Worm (Caenorhabditis elegans): ENCODE results near the gene unc-22.

Gene unc-22

ce11 chrIV:12012439-12013003 lies 1.7 kb upstream of the unc-22 start:
- TF ChIP-seq daf-16 (GFP tag; optimal IDR thresholded peaks at IDR 0.05) (peak in 1 of 2 experiments; percentile 81), daf-16 (tag; optimal IDR thresholded peaks at IDR 0.05) (no peak), dve-1 (tag; optimal IDR thresholded peaks at IDR 0.05; ENCODE audit: insufficient read depth) (no peak), set-16 (GFP tag; IDR thresholded peaks at IDR 0.05) (peak; percentile 70), F26F4.8 (GFP tag; conservative IDR thresholded peaks at IDR 0.05) (no peak), tra-1 (GFP tag; IDR thresholded peaks at IDR 0.05) (peak; percentile 25; the same call in 1 of the 2 replicates), pqm-1 (tag; optimal IDR thresholded peaks at IDR 0.05) (no peak), nhr-11 (tag; optimal IDR thresholded peaks at IDR 0.05) (peak; percentile 61), unc-62 (GFP tag; optimal IDR thresholded peaks at IDR 0.05 in 1 of 2) (peak in 1 of 2 experiments; percentile 0), unc-62 (tag; optimal IDR thresholded peaks at IDR 0.05) (no peak), mep-1 (tag; optimal IDR thresholded peaks at IDR 0.05) (no peak), lin-39 (tag; optimal IDR thresholded peaks at IDR 0.05) (no peak), egl-43 (GFP tag; IDR thresholded peaks at IDR 0.05) (no peak), ztf-7 (tag; optimal IDR thresholded peaks at IDR 0.05) (no peak), lin-13 (GFP tag; optimal IDR thresholded peaks at IDR 0.05) (no peak), gei-8 (GFP tag; optimal IDR thresholded peaks at IDR 0.05) (no peak), mxl-3 (GFP tag; optimal IDR thresholded peaks at IDR 0.05) (peak; percentile 38), dmd-6 (GFP tag; IDR thresholded peaks at IDR 0.05) (no peak), hmg-1.1 (GFP tag; IDR thresholded peaks at IDR 0.05) (0 out of 2 replicates have a peak, but pooled peaks have one; percentile 12), hlh-11 (tag; optimal IDR thresholded peaks at IDR 0.05) (peak; percentile 63), aha-1 (tag) (peak; percentile 50)

- TF ChIP-seq F10B5.3 (tag; optimal IDR thresholded peaks at IDR 0.05) (no peak), nhr-11 (tag; optimal IDR thresholded peaks at IDR 0.05) (peak; percentile 74), daf-16 (GFP tag; optimal IDR thresholded peaks at IDR 0.05) (peak in 1 of 2 experiments; percentile 54), daf-16 (tag; optimal IDR thresholded peaks at IDR 0.05) (no peak), hif-1 (tag; optimal IDR thresholded peaks at IDR 0.05) (peak in 1 of 2 experiments; percentile 30), hlh-11 (tag; optimal IDR thresholded peaks at IDR 0.05) (peak; percentile 72), mdl-1 (tag; optimal IDR thresholded peaks at IDR 0.05) (peak in 1 of 2 experiments; percentile 42), hlh-30 (tag; optimal IDR thresholded peaks at IDR 0.05; ENCODE audit: insufficient read depth) (peak; percentile 49), rbr-2 (tag; optimal IDR thresholded peaks at IDR 0.05) (no peak), dmd-6 (GFP tag; IDR thresholded peaks at IDR 0.05) (0 out of 2 replicates have a peak, but pooled peaks have one; percentile 9), F26F4.8 (GFP tag; conservative IDR thresholded peaks at IDR 0.05) (no peak), tra-1 (GFP tag; IDR thresholded peaks at IDR 0.05) (0 out of 2 replicates have a peak, but pooled peaks have one; percentile 34), set-16 (GFP tag; IDR thresholded peaks at IDR 0.05) (peak; percentile 85), mxl-3 (GFP tag; optimal IDR thresholded peaks at IDR 0.05) (peak; percentile 65)
Observed at ce11 chrIV:12010377-12010776, 430 bp downstream of the unc-22 start.

- TF ChIP-seq hlh-30 (tag; optimal IDR thresholded peaks at IDR 0.05; ENCODE audit: insufficient read depth) (peak; percentile 23), dve-1 (tag; optimal IDR thresholded peaks at IDR 0.05; ENCODE audit: insufficient read depth) (no peak), hlh-11 (tag; optimal IDR thresholded peaks at IDR 0.05) (peak; percentile 20), snpc-1.2 (GFP tag; IDR thresholded peaks at IDR 0.05) (no peak), daf-19 (GFP tag; conservative IDR thresholded peaks at IDR 0.05) (no peak), dmd-6 (GFP tag; IDR thresholded peaks at IDR 0.05) (0 out of 2 replicates have a peak, but pooled peaks have one; percentile 6), daf-16 (GFP tag; optimal IDR thresholded peaks at IDR 0.05) (peak in 1 of 2 experiments; percentile 95), daf-16 (tag; optimal IDR thresholded peaks at IDR 0.05) (no peak), unc-62 (GFP tag; optimal IDR thresholded peaks at IDR 0.05 in 1 of 2) (peak in 1 of 2 experiments; percentile 98), unc-62 (tag; optimal IDR thresholded peaks at IDR 0.05) (no peak), attf-4 (tag; optimal IDR thresholded peaks at IDR 0.05) (no peak), F44E2.7 (GFP tag; IDR thresholded peaks at IDR 0.05) (no peak)
Observed at ce11 chrIV:12009046-12009674, 1.6 kb downstream of the unc-22 start.

ce11 chrIV:12005090-12005770 lies 5.6 kb downstream of the unc-22 start:
- TF ChIP-seq nhr-48 (tag; optimal IDR thresholded peaks at IDR 0.05) (peak; percentile 39), ceh-44 (GFP tag; IDR thresholded peaks at IDR 0.05) (0 out of 2 replicates have a peak, but pooled peaks have one; percentile 34), duxl-1 (tag; optimal IDR thresholded peaks at IDR 0.05; ENCODE audit: poor library complexity) (peak; percentile 34), dmd-6 (GFP tag; IDR thresholded peaks at IDR 0.05) (peak; percentile 32; the same call in 1 of the 2 replicates), T20F7.1 (GFP tag; optimal IDR thresholded peaks at IDR 0.05) (no peak), nhr-42 (GFP tag; IDR thresholded peaks at IDR 0.05) (no peak), lim-7 (GFP tag; IDR thresholded peaks at IDR 0.05) (no peak), unc-62 (GFP tag; optimal IDR thresholded peaks at IDR 0.05 in 1 of 2) (peak in 1 of 2 experiments; percentile 90), unc-62 (tag; optimal IDR thresholded peaks at IDR 0.05) (no peak), Y48G9A.11 (GFP tag; IDR thresholded peaks at IDR 0.05) (no peak), pha-4 (GFP tag; IDR thresholded peaks at IDR 0.05) (peak; percentile 32; the same call in 1 of the 2 replicates), pha-4 (tag; optimal IDR thresholded peaks at IDR 0.05) (no peak), ceh-62 (tag; optimal IDR thresholded peaks at IDR 0.05) (no peak), lin-39 (tag; optimal IDR thresholded peaks at IDR 0.05) (no peak)
